Fruit fly (Drosophila melanogaster): ENCODE results near the gene CG14626.

- TF ChIP-seq tj (GFP tag; optimal IDR thresholded peaks at IDR 0.05) (no peak), CG33017 (tag; optimal IDR thresholded peaks at IDR 0.05) (no peak), Mnt (GFP tag; optimal IDR thresholded peaks at IDR 0.05) (no peak), Clk (GFP tag; optimal IDR thresholded peaks at IDR 0.05) (no peak), CG7045 (GFP tag; optimal IDR thresholded peaks at IDR 0.05) (no peak)
Observed at dm6 chrX:1180865-1181264, 3.7 kb upstream of the CG14626 start.

All from whole organism, adult.